Worm (Caenorhabditis elegans) whole organism, L2 larva: ENCODE results near the gene F53F1.3.

ENCODE experiments used
- blmp-1 ChIP-seq: sonication (generic microtip); optimal IDR thresholded peaks from 2 replicates; lab custom pipeline; 2017; ENCODE audit warnings: missing genetic modification characterization, mild to moderate bottlenecking, missing compliant biosample characterization, antibody characterized with exemption, moderate library complexity; ENCODE audit not compliant: insufficient read depth
- ceh-16 ChIP-seq: fragments of 150-350 bp; optimal IDR thresholded peaks from 2 replicates; lab custom pipeline; 2014; ENCODE audit warnings: missing biosample characterization, missing genetic modification characterization
- crh-2 ChIP-seq: sonication (generic microtip); optimal IDR thresholded peaks from 2 replicates; lab custom pipeline; 2017; ENCODE audit warnings: missing biosample characterization, missing genetic modification characterization
- elt-3 ChIP-seq: sonication (generic microtip); optimal IDR thresholded peaks from 2 replicates; lab custom pipeline; 2017; ENCODE audit warnings: missing biosample characterization, missing genetic modification characterization
- lin-11 ChIP-seq: fragments of 150-350 bp; sonication (generic microtip); optimal IDR thresholded peaks from 2 replicates; lab custom pipeline; 2014; ENCODE audit warnings: missing biosample characterization, missing genetic modification characterization, inconsistent platforms, mixed read lengths
- lin-39 ChIP-seq: fragments of 150-350 bp; optimal IDR thresholded peaks from 2 replicates; lab custom pipeline; 2014; ENCODE audit warnings: missing biosample characterization, missing genetic modification reagents, missing genetic modification characterization
- mbf-1 ChIP-seq: sonication (generic microtip); optimal IDR thresholded peaks from 2 replicates; lab custom pipeline; 2017; ENCODE audit warnings: missing biosample characterization, missing genetic modification characterization
- nhr-237 ChIP-seq: fragments of 150-350 bp; optimal IDR thresholded peaks from 2 replicates; lab custom pipeline; 2014; ENCODE audit warnings: missing biosample characterization, missing genetic modification characterization
- peb-1 ChIP-seq: fragments of 150-350 bp; optimal IDR thresholded peaks from 2 replicates; lab custom pipeline; 2014; ENCODE audit warnings: missing biosample characterization, missing genetic modification characterization
- snpc-4 ChIP-seq: fragments of 150-350 bp; optimal IDR thresholded peaks from 2 replicates; lab custom pipeline; 2014; ENCODE audit warnings: missing biosample characterization, missing genetic modification characterization
- unc-39 ChIP-seq: fragments of 150-350 bp; optimal IDR thresholded peaks from 2 replicates; lab custom pipeline; 2014; ENCODE audit warnings: missing biosample characterization, missing genetic modification characterization
- unc-55 ChIP-seq: fragments of 150-350 bp; sonication (generic microtip); optimal IDR thresholded peaks from 3 replicates; lab custom pipeline; 2014; ENCODE audit warnings: missing biosample characterization, missing genetic modification reagents, missing genetic modification characterization

- no peak for TF ChIP-seq lin-39 (tag; lab: Kevin White, UChicago)
- TF ChIP-seq unc-39 (tag; lab: Kevin White, UChicago), result no peak
- TF ChIP-seq lin-11 (tag; lab: Kevin White, UChicago), result no peak
- TF ChIP-seq peb-1 (tag; lab: Kevin White, UChicago), result no peak
- TF ChIP-seq blmp-1 (tag; lab: Kevin White, UChicago), result no peak
- no peak for TF ChIP-seq elt-3 (tag; lab: Kevin White, UChicago)
- TF ChIP-seq mbf-1 (tag; lab: Kevin White, UChicago), result no peak
- TF ChIP-seq ceh-16 (tag; lab: Kevin White, UChicago), result no peak
- TF ChIP-seq nhr-237, result no peak
- no peak for TF ChIP-seq unc-55 (GFP tag; lab: Kevin White, UChicago)
- no peak for TF ChIP-seq crh-2 (tag; lab: Kevin White, UChicago)
- no peak for TF ChIP-seq snpc-4
Measured at ce11 chrV:13394968-13395367, 13.1 kb upstream of the F53F1.3 start.
